Worm (Caenorhabditis elegans) whole organism, L1 larva: Measurements from ENCODE around the gene ama-1.

Experiments
- ceh-88 ChIP-seq: fragments of 200-800 bp; sonication (Bioruptor generic); IDR thresholded peaks from 2 replicates; pipeline ENCODE4 v1.3.6; 2022; ENCODE audit warnings: missing genetic modification characterization, missing compliant biosample characterization
- fos-1 ChIP-seq: fragments of 150-350 bp; optimal IDR thresholded peaks from 2 replicates; lab custom pipeline; 2014; ENCODE audit warnings: missing biosample characterization, missing genetic modification characterization
- lsy-2 ChIP-seq, 2 experiments: fragments of 150-350 bp; optimal IDR thresholded peaks; 2 replicates each; lab custom pipeline; 2014; ENCODE audit warnings: missing biosample characterization in 2 of 2, missing genetic modification characterization in 2 of 2
- mep-1 ChIP-seq: fragments of 150-350 bp; optimal IDR thresholded peaks from 2 replicates; lab custom pipeline; 2014; ENCODE audit warnings: missing biosample characterization, missing genetic modification characterization
- nhr-12 ChIP-seq: sonication (generic microtip); optimal IDR thresholded peaks from 2 replicates; lab custom pipeline; 2017; ENCODE audit warnings: missing biosample characterization, missing genetic modification characterization
- nhr-76 ChIP-seq: sonication (generic microtip); optimal IDR thresholded peaks from 2 replicates; lab custom pipeline; 2017; ENCODE audit warnings: missing biosample characterization, missing genetic modification characterization
- pqm-1 ChIP-seq: sonication (generic microtip); optimal IDR thresholded peaks from 3 replicates; lab custom pipeline; 2017; ENCODE audit warnings: missing biosample characterization, missing genetic modification characterization
- tbx-2 ChIP-seq: sonication (generic microtip); optimal IDR thresholded peaks from 2 replicates; lab custom pipeline; 2016; ENCODE audit warnings: missing genetic modification characterization, missing compliant biosample characterization
- ztf-11 ChIP-seq, 2 experiments: sonication (generic microtip); optimal IDR thresholded peaks; 2 replicates each; lab custom pipeline; 2016 to 2017; ENCODE audit warnings: missing genetic modification characterization in 2 of 2, missing biosample characterization in 1 of 2, missing compliant biosample characterization in 1 of 2

DNA sequence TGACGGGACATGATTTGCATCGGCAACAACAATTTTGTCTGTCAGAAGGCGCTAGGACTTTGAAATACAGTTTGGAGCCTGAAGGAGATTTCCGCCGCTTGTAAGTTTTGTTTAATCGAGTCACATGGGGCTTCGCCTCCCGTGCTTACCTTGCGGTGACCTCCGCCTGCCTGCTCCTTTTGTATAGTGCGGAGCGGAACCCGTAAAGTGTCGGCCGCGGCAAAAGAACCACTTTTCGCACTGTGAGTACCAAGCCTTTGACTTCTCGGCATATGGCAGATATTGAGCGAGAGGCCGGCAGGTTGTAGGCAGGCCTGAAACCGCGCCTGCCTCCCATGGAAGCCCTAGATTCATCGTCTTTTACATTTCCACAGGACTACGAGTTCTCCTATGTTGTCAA lies 18.1 kb downstream of the ama-1 start:
- TF ChIP-seq nhr-76 (tag; lab: Kevin White, UChicago) (no peak), ceh-88 (no peak), mep-1 (tag; lab: Kevin White, UChicago) (no peak), pqm-1 (tag; lab: Kevin White, UChicago) (no peak), tbx-2 (tag; lab: Kevin White, UChicago) (no peak), ztf-11 (tag; optimal IDR thresholded peaks at IDR 0.05; lab: Kevin White, UChicago) (no peak), fos-1 (tag; lab: Kevin White, UChicago) (no peak), lsy-2 (tag; optimal IDR thresholded peaks at IDR 0.05; lab: Kevin White, UChicago) (no peak), nhr-12 (tag; lab: Kevin White, UChicago) (no peak)
